Fruit fly (Drosophila melanogaster) whole organism: Measurements from ENCODE around the gene Cyp4s3.

Experiments used
- CG8478 ChIP-seq: fragments of >200 bp; optimal IDR thresholded peaks from 2 replicates; lab custom pipeline; 2018; ENCODE audit warnings: inconsistent platforms
- Dll ChIP-seq: fragments of >200 bp; optimal IDR thresholded peaks from 2 replicates; lab custom pipeline; 2017
- EcR ChIP-seq, 2 experiments: fragments of >200 bp; optimal IDR thresholded peaks; 2 replicates each; lab custom pipeline; 2017; ENCODE audit warnings: missing biosample characterization in 2 of 2, missing genetic modification characterization in 2 of 2, missing genetic modification reagents in 2 of 2
- pan ChIP-seq: fragments of >200 bp; optimal IDR thresholded peaks from 2 replicates; lab custom pipeline; 2017
- psq ChIP-seq: fragments of >200 bp; optimal IDR thresholded peaks from 2 replicates; lab custom pipeline; 2017
- usp ChIP-seq: fragments of >200 bp; optimal IDR thresholded peaks from 2 replicates; lab custom pipeline; 2017; ENCODE audit warnings: missing biosample characterization, missing genetic modification characterization, mixed read lengths

- no peak for TF ChIP-seq EcR (GFP tag; optimal IDR thresholded peaks at IDR 0.05; lab: Kevin White, UChicago)
- no peak for TF ChIP-seq CG8478
- no peak for TF ChIP-seq pan
- TF ChIP-seq usp (GFP tag; lab: Kevin White, UChicago) = no peak
- no peak for TF ChIP-seq psq (lab: Kevin White, UChicago)
- TF ChIP-seq Dll (lab: Kevin White, UChicago) = no peak
Measured at dm6 chrX:15079945-15080344, 36.4 kb downstream of the Cyp4s3 start.
